Fruit fly (Drosophila melanogaster): ENCODE results near the gene CG7974.

The CG7974 gene

dm6 chr3L:1702367-1702927 lies 37.5 kb downstream of the CG7974 start, which contains the start of gene CG13931:
CG13931 (minus strand) TSS chr3L:1702407.
- TF ChIP-seq Dll (optimal IDR thresholded peaks at IDR 0.05) (no peak), EcR (GFP tag; optimal IDR thresholded peaks at IDR 0.05) (no peak), CG8478 (optimal IDR thresholded peaks at IDR 0.05) (no peak), psq (optimal IDR thresholded peaks at IDR 0.05) (no peak), pan (optimal IDR thresholded peaks at IDR 0.05) (no peak), usp (GFP tag; optimal IDR thresholded peaks at IDR 0.05) (no peak)

- no peak for TF ChIP-seq EcR (GFP tag; optimal IDR thresholded peaks at IDR 0.05)
- no peak for TF ChIP-seq usp (GFP tag; optimal IDR thresholded peaks at IDR 0.05)
- no peak for TF ChIP-seq psq (optimal IDR thresholded peaks at IDR 0.05)
- TF ChIP-seq CG8478 (optimal IDR thresholded peaks at IDR 0.05) = no peak
- no peak for TF ChIP-seq Dll (optimal IDR thresholded peaks at IDR 0.05)
- TF ChIP-seq pan (optimal IDR thresholded peaks at IDR 0.05) = no peak
Observed at dm6 chr3L:1709161-1709560, 44.2 kb downstream of the CG7974 start.

- TF ChIP-seq Dll (optimal IDR thresholded peaks at IDR 0.05) (no peak), pan (optimal IDR thresholded peaks at IDR 0.05) (no peak), usp (GFP tag; optimal IDR thresholded peaks at IDR 0.05) (no peak), psq (optimal IDR thresholded peaks at IDR 0.05) (no peak), CG8478 (optimal IDR thresholded peaks at IDR 0.05) (no peak), EcR (GFP tag; optimal IDR thresholded peaks at IDR 0.05) (no peak)
Observed at dm6 chr3L:1710562-1710961, 45.6 kb downstream of the CG7974 start.

- no peak for TF ChIP-seq usp (GFP tag; optimal IDR thresholded peaks at IDR 0.05)
- no peak for TF ChIP-seq psq (optimal IDR thresholded peaks at IDR 0.05)
- no peak for TF ChIP-seq EcR (GFP tag; optimal IDR thresholded peaks at IDR 0.05)
- TF ChIP-seq CG8478 (optimal IDR thresholded peaks at IDR 0.05) = no peak
- no peak for TF ChIP-seq pan (optimal IDR thresholded peaks at IDR 0.05)
- TF ChIP-seq Dll (optimal IDR thresholded peaks at IDR 0.05) = no peak
Observed at dm6 chr3L:1711218-1711617, 46.3 kb downstream of the CG7974 start.
